Fruit fly (Drosophila melanogaster): ENCODE measurements around the gene CG11286.

The CG11286 gene

DNA sequence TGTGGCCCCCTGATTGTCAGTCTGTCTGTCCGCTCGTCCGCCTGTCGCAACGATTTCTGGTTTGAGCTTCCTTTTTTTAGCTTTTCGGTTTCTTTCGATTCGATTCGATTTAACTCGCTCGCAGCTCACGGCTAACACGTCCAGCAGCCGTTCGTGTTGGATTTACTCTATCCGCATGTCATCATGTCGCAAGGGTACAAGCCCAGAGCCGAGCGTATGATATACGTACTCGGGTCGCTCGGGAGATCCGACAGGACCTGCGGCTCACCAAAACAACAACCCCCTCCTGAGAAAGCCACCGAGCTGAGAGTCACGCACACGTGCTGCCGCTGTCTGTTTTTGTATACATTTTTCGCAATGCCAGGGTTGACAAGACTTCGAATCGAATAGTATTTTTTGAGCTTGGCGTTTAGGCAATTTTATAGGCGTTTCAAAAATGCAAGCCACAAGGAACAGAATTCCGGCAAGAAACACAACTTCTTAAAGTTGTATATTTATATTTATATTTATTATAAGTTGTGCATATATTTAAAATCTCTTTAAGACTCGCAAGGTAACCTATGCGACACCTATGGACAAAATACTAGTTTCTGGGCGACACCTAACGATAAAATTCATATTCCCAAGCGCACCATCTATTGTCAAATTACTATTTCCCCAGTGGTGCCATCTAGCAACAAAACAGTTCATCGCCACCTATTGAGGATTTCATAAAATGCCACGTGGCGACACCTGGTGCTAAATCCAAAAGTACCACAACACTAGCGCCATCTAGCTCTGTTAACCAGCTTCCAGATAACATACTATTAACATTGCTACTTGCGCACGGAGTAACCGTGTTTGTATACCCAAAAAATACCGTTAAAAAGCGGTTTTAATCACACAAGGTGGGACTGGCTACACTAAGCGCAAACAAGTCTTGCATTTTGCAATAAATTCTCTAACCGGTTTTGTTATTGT, 38.4 kb upstream of the CG11286 start, which contains the start of the genes CG2993 and sgll (continued):
- TF ChIP-seq sisA (GFP tag; IDR thresholded peaks at IDR 0.05) (peak; percentile 96), knrl (GFP tag; IDR thresholded peaks at IDR 0.05; ENCODE audit: partially characterized antibody) (peak; percentile 46; the same call in 1 of the 3 replicates), Hsf (GFP tag; optimal IDR thresholded peaks at IDR 0.05) (peak; percentile 97), br (optimal IDR thresholded peaks at IDR 0.05) (no peak), chn (GFP tag; optimal IDR thresholded peaks at IDR 0.05) (peak; percentile 92), CG7839 (tag; optimal IDR thresholded peaks at IDR 0.05) (peak; percentile 91), pros (GFP tag; optimal IDR thresholded peaks at IDR 0.05) (no peak), pzg (GFP tag; optimal IDR thresholded peaks at IDR 0.05) (peak; percentile 84), Mes4 (GFP tag; optimal IDR thresholded peaks at IDR 0.05) (peak; percentile 94), Dip2 (GFP tag; IDR thresholded peaks at IDR 0.05) (peak; percentile 90), HmgD (GFP tag; optimal IDR thresholded peaks at IDR 0.05) (peak; percentile 92), C15 (GFP tag; IDR thresholded peaks at IDR 0.05) (no peak; the same call in 2 of the 3 replicates), Camta (GFP tag; optimal IDR thresholded peaks at IDR 0.05) (peak; percentile 91), crc (GFP tag; optimal IDR thresholded peaks at IDR 0.05) (peak; percentile 69), CG34224 (GFP tag; IDR thresholded peaks at IDR 0.05; ENCODE audit: partially characterized antibody) (no peak), CG10959 (GFP tag; IDR thresholded peaks at IDR 0.05) (peak; percentile 96), CG2889 (GFP tag; IDR thresholded peaks at IDR 0.05) (peak; percentile 70; the same call in 2 of the 3 replicates), CG15696 (tag; optimal IDR thresholded peaks at IDR 0.05) (peak; percentile 97), gsb (GFP tag; IDR thresholded peaks at IDR 0.05) (peak; percentile 84), Drgx (GFP tag; IDR thresholded peaks at IDR 0.05) (peak; percentile 28; the same call in 1 of the 2 replicates), org-1 (GFP tag; optimal IDR thresholded peaks at IDR 0.05) (peak; percentile 83), CG10462 (GFP tag; optimal IDR thresholded peaks at IDR 0.05) (peak; percentile 77), Dref (GFP tag; IDR thresholded peaks at IDR 0.05) (peak; percentile 32; the same call in 1 of the 2 replicates), dpn (GFP tag; optimal IDR thresholded peaks at IDR 0.05) (peak; percentile 97), CG18619 (GFP tag; optimal IDR thresholded peaks at IDR 0.05) (peak; percentile 86), Taf1 (GFP tag; IDR thresholded peaks at IDR 0.05) (peak; percentile 89), klu (GFP tag; IDR thresholded peaks at IDR 0.05) (peak; percentile 82), lab (GFP tag; optimal IDR thresholded peaks at IDR 0.05) (peak; percentile 80), CG6654 (GFP tag; optimal IDR thresholded peaks at IDR 0.05) (peak; percentile 77), Poxn (GFP tag; IDR thresholded peaks at IDR 0.05) (peak; percentile 40; the same call in 1 of the 2 replicates), CG4424 (GFP tag; optimal IDR thresholded peaks at IDR 0.05) (peak; percentile 92), chif (GFP tag; optimal IDR thresholded peaks at IDR 0.05) (peak; percentile 90 to 97), run (tag; optimal IDR thresholded peaks at IDR 0.05) (no peak), Bgb (GFP tag; IDR thresholded peaks at IDR 0.05; ENCODE audit: partially characterized antibody) (peak; percentile 51), CG11456 (GFP tag; IDR thresholded peaks at IDR 0.05) (peak; percentile 100), CG14667 (GFP tag; IDR thresholded peaks at IDR 0.05) (peak; percentile 95), trh (GFP tag; optimal IDR thresholded peaks at IDR 0.05) (peak; percentile 89), MBD-R2 (GFP tag; IDR thresholded peaks at IDR 0.05) (peak; percentile 62), nerfin-1 (tag; optimal IDR thresholded peaks at IDR 0.05) (peak; percentile 37), ato (GFP tag; IDR thresholded peaks at IDR 0.05; ENCODE audit: partially characterized antibody) (no peak; the same call in 1 of the 2 replicates), D19A (tag; optimal IDR thresholded peaks at IDR 0.05) (peak; percentile 67), CG6791 (GFP tag; IDR thresholded peaks at IDR 0.05; ENCODE audit: partially characterized antibody) (peak; percentile 65), CG18599 (GFP tag; optimal IDR thresholded peaks at IDR 0.05) (peak; percentile 80), tap (tag; optimal IDR thresholded peaks at IDR 0.05) (no peak), CG4282 (GFP tag; optimal IDR thresholded peaks at IDR 0.05) (peak; percentile 62), CHES-1-like (GFP tag; optimal IDR thresholded peaks at IDR 0.05) (peak; percentile 85), CG17361 (GFP tag; IDR thresholded peaks at IDR 0.05) (peak; percentile 89; the same call in 2 of the 3 replicates), Med (GFP tag) (peak; percentile 99)

Data from whole organism, embryonic.